Fruit fly (Drosophila melanogaster): Measurements from ENCODE around the gene CG7900.

The CG7900 gene

DNA sequence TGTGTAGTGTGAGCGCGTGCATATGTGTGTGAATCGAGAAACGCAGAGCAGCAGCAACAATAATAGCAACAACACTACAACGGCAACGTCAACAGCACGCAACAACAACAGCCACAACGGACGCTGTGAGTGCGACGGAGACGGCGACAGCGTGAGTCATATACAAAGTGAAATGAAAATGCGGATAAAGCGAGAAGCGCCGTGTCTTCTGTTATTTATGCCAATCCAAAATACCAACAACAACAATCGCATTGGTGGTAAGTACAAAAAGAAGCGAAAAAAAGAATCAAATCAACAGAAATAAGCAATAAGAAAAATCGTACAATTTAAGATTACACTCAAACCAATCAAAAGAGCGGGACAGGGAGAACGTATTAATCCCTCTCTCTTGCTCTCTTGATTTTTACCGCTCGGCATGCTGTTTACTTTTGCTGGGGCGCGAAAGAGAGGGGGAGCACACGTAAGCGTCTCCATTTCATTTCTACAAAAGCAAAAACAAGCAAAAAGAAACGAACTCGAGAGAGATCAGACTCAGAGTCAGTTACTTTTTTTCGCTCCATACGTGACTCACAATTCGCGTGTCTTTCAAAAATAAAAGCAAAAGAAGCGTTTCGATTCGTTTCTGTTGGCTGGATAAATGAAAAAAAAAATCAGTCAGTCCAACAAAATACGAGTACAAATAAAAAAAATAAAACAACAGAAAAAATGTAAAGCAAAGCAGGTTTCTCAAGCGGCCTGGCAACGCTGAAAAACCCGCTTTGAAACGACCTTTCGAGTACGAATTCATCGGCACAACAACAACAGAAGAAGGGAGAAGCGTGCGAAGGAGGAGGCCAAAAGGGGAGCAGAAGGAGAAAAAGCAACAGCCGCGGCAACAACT is 12.2 kb downstream of the CG7900 start (continued):
- no peak for TF ChIP-seq H2.0 (GFP tag; IDR thresholded peaks at IDR 0.05)
- peak; percentile 1 for TF ChIP-seq CG33213 (GFP tag; optimal IDR thresholded peaks at IDR 0.05)
- TF ChIP-seq CG3995 (GFP tag; optimal IDR thresholded peaks at IDR 0.05): peak; percentile 33
- TF ChIP-seq lbe (GFP tag; optimal IDR thresholded peaks at IDR 0.05): peak; percentile 90
- no peak for TF ChIP-seq fd3F (GFP tag; optimal IDR thresholded peaks at IDR 0.05)
- no peak for TF ChIP-seq tio (GFP tag; optimal IDR thresholded peaks at IDR 0.05)
- TF ChIP-seq so (GFP tag; IDR thresholded peaks at IDR 0.05): no peak
- peak; percentile 26 for TF ChIP-seq YL-1 (GFP tag; optimal IDR thresholded peaks at IDR 0.05)
- peak; percentile 36 for TF ChIP-seq CG13894 (tag; optimal IDR thresholded peaks at IDR 0.05)
- peak; percentile 31 for TF ChIP-seq Side (GFP tag; optimal IDR thresholded peaks at IDR 0.05)
- TF ChIP-seq sens (GFP tag): peak; percentile 76
- peak; percentile 10 for TF ChIP-seq CG12299 (tag; optimal IDR thresholded peaks at IDR 0.05)
- TF ChIP-seq eve (GFP tag; optimal IDR thresholded peaks at IDR 0.05): peak in 1 of 2 experiments; percentile 75
- TF ChIP-seq da (GFP tag; optimal IDR thresholded peaks at IDR 0.05): no peak
- no peak for TF ChIP-seq Fer2 (tag; optimal IDR thresholded peaks at IDR 0.05)
- TF ChIP-seq CG8089 (GFP tag; optimal IDR thresholded peaks at IDR 0.05): no peak
- TF ChIP-seq ems (GFP tag; optimal IDR thresholded peaks at IDR 0.05): no peak
- TF ChIP-seq TFAM (GFP tag; optimal IDR thresholded peaks at IDR 0.05): no peak
- TF ChIP-seq Eip74EF (GFP tag; optimal IDR thresholded peaks at IDR 0.05): no peak
- TF ChIP-seq pnt (GFP tag; optimal IDR thresholded peaks at IDR 0.05): no peak
- TF ChIP-seq CG12219 (GFP tag; optimal IDR thresholded peaks at IDR 0.05): no peak
- no peak for TF ChIP-seq CG4617 (GFP tag; optimal IDR thresholded peaks at IDR 0.05; ENCODE audit: borderline replicate concordance)
- TF ChIP-seq CG18764 (GFP tag; optimal IDR thresholded peaks at IDR 0.05): no peak
- TF ChIP-seq aop (GFP tag; IDR thresholded peaks at IDR 0.05): no peak
- no peak for TF ChIP-seq E2f1 (GFP tag; IDR thresholded peaks at IDR 0.05)
- TF ChIP-seq CG15269 (tag; optimal IDR thresholded peaks at IDR 0.05): no peak
- TF ChIP-seq CG4854 (GFP tag; optimal IDR thresholded peaks at IDR 0.05): no peak
- TF ChIP-seq CG13296 (GFP tag; optimal IDR thresholded peaks at IDR 0.05): no peak
- TF ChIP-seq eyg (GFP tag; optimal IDR thresholded peaks at IDR 0.05): no peak
- TF ChIP-seq chn (GFP tag; optimal IDR thresholded peaks at IDR 0.05): no peak
- TF ChIP-seq CG8290 (GFP tag; optimal IDR thresholded peaks at IDR 0.05): no peak
- TF ChIP-seq CG8290 (tag; optimal IDR thresholded peaks at IDR 0.05): no peak
- peak; percentile 13 for TF ChIP-seq CG10543 (GFP tag; optimal IDR thresholded peaks at IDR 0.05)
- TF ChIP-seq Spps (tag; optimal IDR thresholded peaks at IDR 0.05): no peak
- no peak for TF ChIP-seq dm (GFP tag; optimal IDR thresholded peaks at IDR 0.05)
- TF ChIP-seq Neu2 (GFP tag; optimal IDR thresholded peaks at IDR 0.05; ENCODE audit: borderline replicate concordance): no peak
- peak; percentile 22 for TF ChIP-seq Xbp1 (GFP tag; optimal IDR thresholded peaks at IDR 0.05)
- TF ChIP-seq Nf-YB (GFP tag; optimal IDR thresholded peaks at IDR 0.05): peak; percentile 70
- TF ChIP-seq CG5953 (GFP tag; IDR thresholded peaks at IDR 0.05): no peak
- TF ChIP-seq dmrt99B (tag; optimal IDR thresholded peaks at IDR 0.05): no peak
- peak; percentile 11 for TF ChIP-seq twi (tag; optimal IDR thresholded peaks at IDR 0.05)
- no peak for TF ChIP-seq CG12942 (GFP tag; optimal IDR thresholded peaks at IDR 0.05)
- no peak for TF ChIP-seq CG13287 (GFP tag; IDR thresholded peaks at IDR 0.05; ENCODE audit: partially characterized antibody)
- TF ChIP-seq mirr (GFP tag; optimal IDR thresholded peaks at IDR 0.05): peak; percentile 32
- no peak for TF ChIP-seq crol (GFP tag; IDR thresholded peaks at IDR 0.05)
- peak; percentile 15 for TF ChIP-seq B-H2 (GFP tag; optimal IDR thresholded peaks at IDR 0.05)
- TF ChIP-seq crc (GFP tag; optimal IDR thresholded peaks at IDR 0.05): no peak
- TF ChIP-seq CG8281 (tag; optimal IDR thresholded peaks at IDR 0.05): no peak
- peak; percentile 3 for TF ChIP-seq lilli (GFP tag; optimal IDR thresholded peaks at IDR 0.05)
- TF ChIP-seq sd (tag; optimal IDR thresholded peaks at IDR 0.05): peak; percentile 39

Data from whole organism, embryonic.